Fruit fly (Drosophila melanogaster): ENCODE measurements around the gene CG9154.

DNA sequence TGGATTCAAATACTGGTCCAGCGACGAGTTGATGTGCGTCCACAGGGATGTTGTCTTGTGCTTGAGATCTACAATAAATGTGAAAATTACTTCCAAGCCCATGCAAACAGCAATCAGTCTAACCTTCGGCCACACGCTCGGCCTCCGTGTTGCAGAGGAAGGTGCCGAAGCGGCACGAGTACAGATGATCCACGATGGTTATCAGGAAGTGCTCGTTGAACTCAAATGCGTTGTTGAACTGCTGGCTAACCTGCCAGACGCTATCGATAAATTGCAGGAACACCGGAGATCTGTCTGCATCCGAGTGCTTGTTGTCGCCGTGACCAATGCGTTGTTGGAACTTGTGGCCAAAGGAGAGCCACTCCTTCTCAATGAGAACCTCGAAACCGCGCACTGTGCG, 35.3 kb downstream of the CG9154 start:
- TF ChIP-seq CG16813 (GFP tag; IDR thresholded peaks at IDR 0.05; ENCODE audit: partially characterized antibody) (no peak), ato (GFP tag; IDR thresholded peaks at IDR 0.05; ENCODE audit: partially characterized antibody) (no peak), br (optimal IDR thresholded peaks at IDR 0.05) (no peak), CG11695 (GFP tag; IDR thresholded peaks at IDR 0.05) (no peak), onecut (GFP tag; IDR thresholded peaks at IDR 0.05) (no peak), HHEX (GFP tag; optimal IDR thresholded peaks at IDR 0.05) (no peak), BtbVII (GFP tag; optimal IDR thresholded peaks at IDR 0.05) (no peak), Hr3 (GFP tag; optimal IDR thresholded peaks at IDR 0.05) (no peak), ssp (GFP tag; IDR thresholded peaks at IDR 0.05) (no peak), kay (GFP tag; optimal IDR thresholded peaks at IDR 0.05) (no peak), gro (GFP tag; optimal IDR thresholded peaks at IDR 0.05) (no peak), lola (GFP tag; optimal IDR thresholded peaks at IDR 0.05) (no peak), CG32532 (GFP tag; IDR thresholded peaks at IDR 0.05) (no peak)
